Fruit fly (Drosophila melanogaster): ENCODE data around the gene IFT46.

Gene IFT46

DNA sequence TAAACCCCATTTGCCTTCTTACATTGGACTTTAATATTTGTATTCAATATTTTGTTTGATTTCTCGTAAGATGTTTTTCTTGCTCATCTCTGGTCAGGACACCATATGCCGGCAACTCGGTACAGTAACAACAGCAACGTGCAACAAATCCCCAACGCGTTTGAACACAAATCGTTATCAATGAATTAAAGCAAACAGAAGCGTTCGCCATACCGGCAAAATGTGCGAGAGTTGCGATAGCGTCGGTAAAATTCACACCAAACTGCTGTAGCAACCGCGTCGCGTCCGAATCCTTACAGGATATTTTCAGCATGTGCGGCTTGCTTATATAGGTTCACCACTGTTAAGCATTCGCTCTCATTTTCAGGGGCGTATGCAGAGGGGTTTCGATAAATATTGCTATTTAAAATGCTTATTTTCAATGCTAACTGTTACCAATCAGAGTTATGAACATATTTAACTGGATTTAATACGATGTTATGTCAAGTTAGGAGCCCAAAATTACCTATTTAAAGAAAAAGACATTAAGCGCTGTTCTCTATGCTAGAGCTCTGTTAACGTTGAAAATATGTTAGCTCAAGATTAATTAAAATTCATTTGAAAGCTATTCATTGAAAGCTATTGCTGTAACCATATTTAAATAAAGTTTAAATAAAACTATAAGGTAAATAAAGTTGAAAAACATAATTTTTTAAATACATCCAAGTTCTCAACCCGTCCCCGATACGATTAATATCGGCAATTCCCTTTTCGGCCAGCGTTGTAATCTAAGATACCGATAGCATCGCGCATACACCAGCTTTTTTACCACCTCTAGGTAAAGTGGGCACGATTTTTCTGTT, 25.6 kb downstream of the IFT46 start, which contains the start of the genes Pde11 and CG15160 (continued):
- no peak for TF ChIP-seq CG10959 (GFP tag; IDR thresholded peaks at IDR 0.05)
- no peak for TF ChIP-seq CG4730 (GFP tag; IDR thresholded peaks at IDR 0.05)
- TF ChIP-seq lilli (GFP tag; optimal IDR thresholded peaks at IDR 0.05): peak; percentile 45
- no peak for TF ChIP-seq fu2 (GFP tag; optimal IDR thresholded peaks at IDR 0.05)
- no peak for TF ChIP-seq CG18476 (GFP tag; optimal IDR thresholded peaks at IDR 0.05)
- TF ChIP-seq tll (GFP tag; optimal IDR thresholded peaks at IDR 0.05): peak in 1 of 2 experiments; percentile 73
- no peak for TF ChIP-seq slou (GFP tag; optimal IDR thresholded peaks at IDR 0.05)
- peak; percentile 15; the same call in 1 of the 2 replicates for TF ChIP-seq stc (GFP tag; IDR thresholded peaks at IDR 0.05)
- peak; percentile 23 for TF ChIP-seq Elba2 (GFP tag; optimal IDR thresholded peaks at IDR 0.05)
- peak; percentile 20 for TF ChIP-seq ab (GFP tag; optimal IDR thresholded peaks at IDR 0.05)
- peak; percentile 46 for TF ChIP-seq CG30020 (tag; optimal IDR thresholded peaks at IDR 0.05)
- TF ChIP-seq CG2202 (tag; optimal IDR thresholded peaks at IDR 0.05): no peak
- no peak for TF ChIP-seq trh (GFP tag; optimal IDR thresholded peaks at IDR 0.05)
- no peak for TF ChIP-seq CG11695 (GFP tag; IDR thresholded peaks at IDR 0.05)
- TF ChIP-seq jing (GFP tag; optimal IDR thresholded peaks at IDR 0.05): no peak
- TF ChIP-seq nerfin-2 (GFP tag; IDR thresholded peaks at IDR 0.05; ENCODE audit: partially characterized antibody): peak; percentile 99
- TF ChIP-seq CG9932 (GFP tag; IDR thresholded peaks at IDR 0.05): no peak; the same call in 1 of the 2 replicates
- TF ChIP-seq gt (GFP tag; IDR thresholded peaks at IDR 0.05): no peak
- TF ChIP-seq unpg (GFP tag; optimal IDR thresholded peaks at IDR 0.05): no peak
- no peak for TF ChIP-seq fru (optimal IDR thresholded peaks at IDR 0.05)
- TF ChIP-seq crc (GFP tag; optimal IDR thresholded peaks at IDR 0.05): no peak
- TF ChIP-seq CG17359 (tag; optimal IDR thresholded peaks at IDR 0.05): no peak
- peak; percentile 65; the same call in 1 of the 2 replicates for TF ChIP-seq slbo (GFP tag; IDR thresholded peaks at IDR 0.05)
- no peak for TF ChIP-seq Blimp-1 (GFP tag; optimal IDR thresholded peaks at IDR 0.05)
- no peak for TF ChIP-seq Bdp1 (GFP tag; optimal IDR thresholded peaks at IDR 0.05)
- no peak for TF ChIP-seq Taf1 (GFP tag; IDR thresholded peaks at IDR 0.05)
- TF ChIP-seq CG8765 (GFP tag; IDR thresholded peaks at IDR 0.05): no peak
- peak; percentile 98 for TF ChIP-seq tna (GFP tag; IDR thresholded peaks at IDR 0.05; ENCODE audit: partially characterized antibody)
- TF ChIP-seq br (optimal IDR thresholded peaks at IDR 0.05): no peak
- peak; percentile 80 for TF ChIP-seq Dbx (GFP tag; IDR thresholded peaks at IDR 0.05)
- peak in 1 of 3 experiments; percentile 28 for TF ChIP-seq Stat92E (GFP tag; optimal IDR thresholded peaks at IDR 0.05)
- no peak for TF ChIP-seq da (GFP tag; optimal IDR thresholded peaks at IDR 0.05)
- no peak for TF ChIP-seq CG15073 (GFP tag; optimal IDR thresholded peaks at IDR 0.05)
- no peak for TF ChIP-seq hkb (optimal IDR thresholded peaks at IDR 0.05)
- TF ChIP-seq hkb (GFP tag; IDR thresholded peaks at IDR 0.05): no peak
- TF ChIP-seq lov (optimal IDR thresholded peaks at IDR 0.05): no peak
- no peak for TF ChIP-seq lov (GFP tag; IDR thresholded peaks at IDR 0.05)
- no peak for TF ChIP-seq H2.0 (GFP tag; IDR thresholded peaks at IDR 0.05)
- TF ChIP-seq CG13424 (tag; optimal IDR thresholded peaks at IDR 0.05): peak; percentile 9
- TF ChIP-seq CG33213 (GFP tag; optimal IDR thresholded peaks at IDR 0.05): peak; percentile 52
- no peak for TF ChIP-seq CG4360 (GFP tag; IDR thresholded peaks at IDR 0.05)
- no peak for TF ChIP-seq eyg (GFP tag; optimal IDR thresholded peaks at IDR 0.05)
- TF ChIP-seq CG12659 (GFP tag; optimal IDR thresholded peaks at IDR 0.05): peak; percentile 70
- no peak for TF ChIP-seq chm (GFP tag; IDR thresholded peaks at IDR 0.05)
- no peak for TF ChIP-seq pb (GFP tag; optimal IDR thresholded peaks at IDR 0.05)
- peak; percentile 88 for TF ChIP-seq Dref (GFP tag; IDR thresholded peaks at IDR 0.05)
- no peak for TF ChIP-seq CG11696 (GFP tag; IDR thresholded peaks at IDR 0.05)
- no peak for TF ChIP-seq B-H1 (GFP tag; IDR thresholded peaks at IDR 0.05)
- no peak for TF ChIP-seq ranshi (GFP tag; IDR thresholded peaks at IDR 0.05)
- TF ChIP-seq cwo (GFP tag; optimal IDR thresholded peaks at IDR 0.05): no peak
- TF ChIP-seq CG2129 (GFP tag; IDR thresholded peaks at IDR 0.05; ENCODE audit: partially characterized antibody): peak; percentile 85
